Fruit fly (Drosophila melanogaster) whole organism, embryonic: ENCODE measurements around the gene Miox.

ENCODE experiments used
- Awh ChIP-seq: fragments of 200-800 bp; sonication (Bioruptor generic); IDR thresholded peaks from 2 replicates; pipeline ENCODE4, ENCODE4 v1.3.6; 2022; ENCODE audit warnings: missing biosample characterization, missing genetic modification characterization
- BEAF-32 ChIP-seq: fragments of 200-800 bp; sonication (Bioruptor generic); optimal IDR thresholded peaks from 3 replicates; lab custom pipeline; 2017; ENCODE audit warnings: missing biosample characterization, missing genetic modification characterization, mild to moderate bottlenecking, moderate library complexity, missing genetic modification reagents
- CG10267 ChIP-seq: fragments of 200-800 bp; sonication (Bioruptor generic); optimal IDR thresholded peaks from 2 replicates; lab custom pipeline; 2018; ENCODE audit warnings: missing biosample characterization, mild to moderate bottlenecking, missing genetic modification characterization, moderate library complexity
- CG10543 ChIP-seq: fragments of 200-800 bp; sonication (Bioruptor generic); optimal IDR thresholded peaks from 3 replicates; lab custom pipeline; 2017; ENCODE audit warnings: missing biosample characterization, mild to moderate bottlenecking, missing genetic modification characterization, moderate library complexity
- CG11504 ChIP-seq: fragments of 200-800 bp; sonication (Bioruptor generic); optimal IDR thresholded peaks from 3 replicates; lab custom pipeline; 2019; ENCODE audit warnings: missing biosample characterization, mild to moderate bottlenecking, missing genetic modification characterization, moderate library complexity
- CG11696 ChIP-seq: fragments of 200-800 bp; sonication (Bioruptor generic); IDR thresholded peaks from 2 replicates; pipeline ENCODE4 v1.3.6; 2022; ENCODE audit warnings: missing biosample characterization, missing genetic modification characterization
- CG12071 ChIP-seq: fragments of 200-800 bp; sonication (Bioruptor generic); optimal IDR thresholded peaks from 3 replicates; lab custom pipeline; 2018; ENCODE audit warnings: missing biosample characterization, mild to moderate bottlenecking, missing genetic modification characterization
- CG12299 ChIP-seq: fragments of 200-800 bp; sonication (Bioruptor generic); optimal IDR thresholded peaks from 2 replicates; lab custom pipeline; 2018; ENCODE audit warnings: missing biosample characterization, mild to moderate bottlenecking, missing genetic modification characterization
- CG1602 ChIP-seq: fragments of 200-800 bp; sonication (Bioruptor generic); optimal IDR thresholded peaks from 3 replicates; lab custom pipeline; 2016; ENCODE audit warnings: missing biosample characterization, missing genetic modification characterization
- CG1647 ChIP-seq: fragments of 200-800 bp; sonication (Bioruptor generic); optimal IDR thresholded peaks from 3 replicates; lab custom pipeline; 2016; ENCODE audit warnings: missing biosample characterization, missing genetic modification characterization
- CG17361 ChIP-seq: fragments of 200-800 bp; sonication (Bioruptor generic); IDR thresholded peaks from 3 replicates; pipeline ENCODE4 v1.3.6; 2022; ENCODE audit warnings: missing biosample characterization, missing genetic modification characterization
- CG17829 ChIP-seq: fragments of 200-800 bp; optimal IDR thresholded peaks from 2 replicates; lab custom pipeline; 2019; ENCODE audit warnings: missing biosample characterization, mild to moderate bottlenecking, missing genetic modification characterization, moderate library complexity
- CG31388 ChIP-seq: fragments of 200-800 bp; sonication (Bioruptor generic); optimal IDR thresholded peaks from 2 replicates; lab custom pipeline; 2016; ENCODE audit warnings: missing biosample characterization, missing genetic modification characterization
- CG3163 ChIP-seq: fragments of 200-800 bp; sonication (Bioruptor generic); optimal IDR thresholded peaks from 3 replicates; lab custom pipeline; 2016; ENCODE audit warnings: missing biosample characterization, missing genetic modification characterization
- CG32767 ChIP-seq: fragments of 200-800 bp; sonication (Bioruptor generic); IDR thresholded peaks from 2 replicates; pipeline ENCODE4 v1.3.6; 2022; ENCODE audit warnings: missing biosample characterization, missing genetic modification characterization
- CG4617 ChIP-seq: fragments of 200-800 bp; sonication (Bioruptor generic); optimal IDR thresholded peaks from 3 replicates; lab custom pipeline; 2016; ENCODE audit warnings: missing biosample characterization, missing genetic modification characterization, borderline replicate concordance
- CG4820 ChIP-seq: fragments of 200-800 bp; sonication (Bioruptor generic); optimal IDR thresholded peaks from 3 replicates; lab custom pipeline; 2016; ENCODE audit warnings: missing biosample characterization, missing genetic modification characterization
- CG6854 ChIP-seq: fragments of 200-800 bp; sonication (Bioruptor generic); optimal IDR thresholded peaks from 3 replicates; lab custom pipeline; 2017; ENCODE audit warnings: missing biosample characterization, mild to moderate bottlenecking, missing genetic modification characterization
- CG8944 ChIP-seq: fragments of 200-800 bp; sonication (Bioruptor generic); optimal IDR thresholded peaks from 3 replicates; lab custom pipeline; 2016; ENCODE audit warnings: missing biosample characterization, missing genetic modification characterization
- CHES-1-like ChIP-seq: fragments of 200-800 bp; sonication (Bioruptor generic); optimal IDR thresholded peaks from 2 replicates; lab custom pipeline; 2016; ENCODE audit warnings: missing biosample characterization, missing genetic modification characterization
- D ChIP-seq, 2 experiments: fragments of 200-800 bp in 1 of 2; fragments of >200 bp in 1 of 2; sonication (Bioruptor generic) in 1 of 2; optimal IDR thresholded peaks; 2 replicates in 1 of 2; 3 replicates in 1 of 2; lab custom pipeline; 2017; ENCODE audit warnings: mild to moderate bottlenecking in 1 of 2, missing biosample characterization in 1 of 2, missing genetic modification characterization in 1 of 2, missing genetic modification reagents in 1 of 2
- HLH3B ChIP-seq: fragments of 200-800 bp; sonication (Bioruptor generic); IDR thresholded peaks from 2 replicates; pipeline ENCODE4 v1.3.6; 2022; ENCODE audit warnings: missing biosample characterization, missing genetic modification characterization
- HmgZ ChIP-seq: fragments of 200-800 bp; sonication (Bioruptor generic); optimal IDR thresholded peaks from 2 replicates; lab custom pipeline; 2018; ENCODE audit warnings: missing biosample characterization, mild to moderate bottlenecking, missing genetic modification characterization
- NfI ChIP-seq: fragments of 200-800 bp; sonication (Bioruptor generic); optimal IDR thresholded peaks from 3 replicates; lab custom pipeline; 2018; ENCODE audit warnings: missing biosample characterization, mild to moderate bottlenecking, missing genetic modification characterization, moderate library complexity
- Scr ChIP-seq: fragments of 200-800 bp; sonication (Bioruptor generic); IDR thresholded peaks from 2 replicates; pipeline ENCODE4 v1.3.6; 2022; ENCODE audit warnings: missing biosample characterization, missing genetic modification characterization; ENCODE audit not compliant: partially characterized antibody
- Six4 ChIP-seq: fragments of 200-800 bp; sonication (Bioruptor generic); optimal IDR thresholded peaks from 2 replicates; lab custom pipeline; 2016; ENCODE audit warnings: missing biosample characterization, missing genetic modification characterization
- Sry-β ChIP-seq: fragments of 200-800 bp; sonication (Bioruptor generic); optimal IDR thresholded peaks from 2 replicates; lab custom pipeline; 2018; ENCODE audit warnings: missing biosample characterization, mild to moderate bottlenecking, missing genetic modification characterization, moderate library complexity
- YL-1 ChIP-seq: fragments of 200-800 bp; sonication (Bioruptor generic); optimal IDR thresholded peaks from 3 replicates; lab custom pipeline; 2017; ENCODE audit warnings: missing biosample characterization, mild to moderate bottlenecking, missing genetic modification characterization
- al ChIP-seq: fragments of 200-800 bp; sonication (Bioruptor generic); IDR thresholded peaks from 2 replicates; pipeline ENCODE4 v1.3.6; 2022; ENCODE audit warnings: missing biosample characterization, missing genetic modification characterization
- amos ChIP-seq: fragments of 200-800 bp; sonication (Bioruptor generic); IDR thresholded peaks from 2 replicates; pipeline ENCODE4 v1.3.6; 2022; ENCODE audit warnings: missing biosample characterization, missing genetic modification characterization; ENCODE audit not compliant: partially characterized antibody
- bsh ChIP-seq, 2 experiments: fragments of 200-800 bp; sonication (Bioruptor generic); optimal IDR thresholded peaks; 2 replicates each; lab custom pipeline; 2017 to 2018; ENCODE audit warnings: mild to moderate bottlenecking in 2 of 2, missing biosample characterization in 2 of 2, missing genetic modification characterization in 2 of 2, moderate library complexity in 1 of 2
- cwo ChIP-seq: fragments of 200-800 bp; sonication (Bioruptor generic); optimal IDR thresholded peaks from 3 replicates; lab custom pipeline; 2017; ENCODE audit warnings: missing biosample characterization, missing genetic modification characterization, mild to moderate bottlenecking, moderate library complexity, missing genetic modification reagents
- dysf ChIP-seq: fragments of 200-800 bp; sonication (Bioruptor generic); IDR thresholded peaks from 3 replicates; pipeline ENCODE4 v1.3.6; 2022; ENCODE audit warnings: missing biosample characterization, missing genetic modification characterization
- fd96Cb ChIP-seq: fragments of 200-800 bp; sonication (Bioruptor generic); optimal IDR thresholded peaks from 2 replicates; lab custom pipeline; 2018; ENCODE audit warnings: missing biosample characterization, mild to moderate bottlenecking, missing genetic modification characterization, moderate library complexity
- gcm ChIP-seq: fragments of 200-800 bp; sonication (Bioruptor generic); optimal IDR thresholded peaks from 2 replicates; lab custom pipeline; 2019; ENCODE audit warnings: missing biosample characterization, mild to moderate bottlenecking, missing genetic modification characterization, moderate library complexity
- ind ChIP-seq: fragments of 200-800 bp; sonication (Bioruptor generic); optimal IDR thresholded peaks from 3 replicates; lab custom pipeline; 2016; ENCODE audit warnings: missing biosample characterization, missing genetic modification characterization
- kay ChIP-seq: fragments of 200-800 bp; sonication (Bioruptor generic); optimal IDR thresholded peaks from 2 replicates; lab custom pipeline; 2016; ENCODE audit warnings: missing biosample characterization, missing genetic modification characterization
- lilli ChIP-seq: fragments of 200-800 bp; sonication (Bioruptor generic); optimal IDR thresholded peaks from 3 replicates; lab custom pipeline; 2016; ENCODE audit warnings: missing biosample characterization, missing genetic modification characterization
- lola ChIP-seq, 3 experiments: fragments of >200 bp in 2 of 3; fragments of 200-800 bp in 1 of 3; sonication (Bioruptor generic) in 1 of 3; optimal IDR thresholded peaks; 2 replicates each; lab custom pipeline; 2017 to 2019; ENCODE audit warnings: missing biosample characterization in 3 of 3, missing genetic modification characterization in 3 of 3, mild to moderate bottlenecking in 1 of 3, moderate library complexity in 1 of 3
- nerfin-1 ChIP-seq: fragments of 200-800 bp; sonication (Bioruptor generic); optimal IDR thresholded peaks from 3 replicates; lab custom pipeline; 2019; ENCODE audit warnings: missing biosample characterization, mild to moderate bottlenecking, missing genetic modification characterization, moderate library complexity
- nerfin-2 ChIP-seq: fragments of 200-800 bp; sonication (Bioruptor generic); IDR thresholded peaks from 2 replicates; pipeline ENCODE4 v1.3.6; 2022; ENCODE audit warnings: missing biosample characterization, missing genetic modification characterization; ENCODE audit not compliant: partially characterized antibody
- oc ChIP-seq: fragments of 200-800 bp; sonication (Bioruptor generic); optimal IDR thresholded peaks from 2 replicates; lab custom pipeline; 2018; ENCODE audit warnings: missing biosample characterization, mild to moderate bottlenecking, missing genetic modification characterization, moderate library complexity
- org-1 ChIP-seq: fragments of 200-800 bp; sonication (Bioruptor generic); optimal IDR thresholded peaks from 2 replicates; lab custom pipeline; 2017; ENCODE audit warnings: missing biosample characterization, missing genetic modification characterization
- pita ChIP-seq: fragments of 200-800 bp; sonication (Bioruptor generic); optimal IDR thresholded peaks from 2 replicates; lab custom pipeline; 2017; ENCODE audit warnings: missing biosample characterization, mild to moderate bottlenecking, missing genetic modification characterization
- sim ChIP-seq: fragments of 200-800 bp; sonication (Bioruptor generic); IDR thresholded peaks from 2 replicates; pipeline ENCODE4 v1.3.6; 2022; ENCODE audit warnings: missing biosample characterization, missing genetic modification characterization
- sob ChIP-seq: fragments of 200-800 bp; sonication (Bioruptor generic); IDR thresholded peaks from 2 replicates; pipeline ENCODE4 v1.3.6; 2022; ENCODE audit warnings: missing biosample characterization, missing genetic modification characterization
- ssp ChIP-seq: fragments of 200-800 bp; sonication (Bioruptor generic); IDR thresholded peaks from 2 replicates; pipeline ENCODE4 v1.3.6; 2022; ENCODE audit warnings: missing biosample characterization, missing genetic modification characterization
- stwl ChIP-seq: fragments of 200-800 bp; sonication (Bioruptor generic); optimal IDR thresholded peaks from 3 replicates; lab custom pipeline; 2018; ENCODE audit warnings: missing biosample characterization, mild to moderate bottlenecking, missing genetic modification characterization, moderate library complexity
- sug ChIP-seq: fragments of 200-800 bp; optimal IDR thresholded peaks from 2 replicates; lab custom pipeline; 2019; ENCODE audit warnings: missing biosample characterization, mild to moderate bottlenecking, missing genetic modification characterization, moderate library complexity

Miox gene

dm6 chr3L:12136630-12137029 is 48.2 kb upstream of the Miox start, which contains the start of the genes CG5645 and Atg12 (continued):
- TF ChIP-seq sim, result no peak
- peak; percentile 76 for TF ChIP-seq sob
- no peak for TF ChIP-seq D (optimal IDR thresholded peaks at IDR 0.05; lab: Kevin White, UChicago)
- peak; percentile 20 for TF ChIP-seq D (GFP tag; optimal IDR thresholded peaks at IDR 0.05; lab: Kevin White, UChicago)
- TF ChIP-seq amos (GFP tag; lab: Robert Waterston, UW), result peak; percentile 78
- TF ChIP-seq oc, result no peak
- TF ChIP-seq Sry-β (GFP tag; lab: Kevin White, UChicago), result peak; percentile 17
- TF ChIP-seq CG32767 (GFP tag; lab: Robert Waterston, UW), result no peak
- peak; percentile 60 for TF ChIP-seq CG4820 (GFP tag; lab: Kevin White, UChicago)
- TF ChIP-seq CG12299, result peak; percentile 60
- peak; percentile 80 for TF ChIP-seq BEAF-32 (GFP tag; lab: Kevin White, UChicago)
- TF ChIP-seq CG3163 (GFP tag; lab: Kevin White, UChicago), result no peak
- no peak for TF ChIP-seq CG11696 (GFP tag; lab: Robert Waterston, UW)
- TF ChIP-seq org-1 (GFP tag; lab: Kevin White, UChicago), result no peak
- peak; percentile 85 for TF ChIP-seq CG17829 (tag; lab: Kevin White, UChicago)
- peak; percentile 66 for TF ChIP-seq cwo (GFP tag; lab: Kevin White, UChicago)
- peak; percentile 89 for TF ChIP-seq Scr (GFP tag; lab: Robert Waterston, UW)
- TF ChIP-seq CG4617 (GFP tag; lab: Kevin White, UChicago), result peak; percentile 81
- TF ChIP-seq CG17361, result peak; percentile 51; the same call in 2 of the 3 replicates
- peak; percentile 55 for TF ChIP-seq ssp (GFP tag; lab: Robert Waterston, UW)
- peak; percentile 64 for TF ChIP-seq sug (tag; lab: Kevin White, UChicago)
- no peak for TF ChIP-seq pita
- TF ChIP-seq stwl (tag; lab: Kevin White, UChicago), result peak; percentile 56
- TF ChIP-seq dysf (GFP tag; lab: Robert Waterston, UW), result peak; percentile 34; the same call in 1 of the 3 replicates
- TF ChIP-seq ind (GFP tag; lab: Kevin White, UChicago), result peak; percentile 58
- TF ChIP-seq nerfin-1 (tag; lab: Kevin White, UChicago), result peak; percentile 10
- TF ChIP-seq al, result peak; percentile 63
- TF ChIP-seq CG12071 (GFP tag; lab: Kevin White, UChicago), result no peak
- TF ChIP-seq CG31388 (GFP tag; lab: Kevin White, UChicago), result peak; percentile 14
- TF ChIP-seq HmgZ (tag; lab: Kevin White, UChicago), result peak; percentile 23
- peak; percentile 78 for TF ChIP-seq CG10267
- TF ChIP-seq lilli (GFP tag; lab: Kevin White, UChicago), result peak; percentile 43
- TF ChIP-seq YL-1, result peak; percentile 22
- TF ChIP-seq fd96Cb, result peak; percentile 62
- no peak for TF ChIP-seq CG1647
- TF ChIP-seq CG8944 (GFP tag; lab: Kevin White, UChicago), result no peak
- peak; percentile 28 for TF ChIP-seq NfI (GFP tag; lab: Kevin White, UChicago)
- peak; percentile 5 for TF ChIP-seq CG1602
- TF ChIP-seq CG10543 (GFP tag; lab: Kevin White, UChicago), result peak; percentile 71
- peak; percentile 56; the same call in 1 of the 2 replicates for TF ChIP-seq nerfin-2 (GFP tag; lab: Robert Waterston, UW)
- no peak for TF ChIP-seq CHES-1-like (GFP tag; lab: Kevin White, UChicago)
- peak; percentile 56 for TF ChIP-seq gcm
- peak; percentile 68 for TF ChIP-seq Six4 (GFP tag; lab: Kevin White, UChicago)
- no peak for TF ChIP-seq CG6854 (GFP tag; lab: Kevin White, UChicago)
- TF ChIP-seq HLH3B (GFP tag; lab: Robert Waterston, UW), result peak; percentile 66
- peak; percentile 34 for TF ChIP-seq CG11504 (tag; lab: Kevin White, UChicago)
- peak in 1 of 2 experiments; percentile 47 for TF ChIP-seq bsh (GFP tag; optimal IDR thresholded peaks at IDR 0.05; lab: Kevin White, UChicago)
- peak in 1 of 3 experiments; percentile 43 for TF ChIP-seq lola (GFP tag; optimal IDR thresholded peaks at IDR 0.05; lab: Kevin White, UChicago)
- TF ChIP-seq Awh (GFP tag; lab: Robert Waterston, UW), result peak; percentile 53; the same call in 1 of the 2 replicates
- TF ChIP-seq kay, result peak; percentile 65
